Worm (Caenorhabditis elegans) whole organism, young adult: ENCODE data around the gene C31C9.7.

Experiments used
- C06A6.2 ChIP-seq: fragments of 200-800 bp; sonication (Bioruptor generic); conservative IDR thresholded peaks from 2 replicates; pipeline ENCODE4 v1.3.6; 2022; ENCODE audit warnings: missing genetic modification characterization, missing compliant biosample characterization
- C17E4.6 ChIP-seq: fragments of 200-800 bp; sonication (Bioruptor generic); IDR thresholded peaks from 2 replicates; pipeline ENCODE4 v1.3.6; 2022; ENCODE audit warnings: missing genetic modification reagents, missing genetic modification characterization, missing compliant biosample characterization
- D2030.7 ChIP-seq: fragments of 200-800 bp; sonication (Bioruptor generic); IDR thresholded peaks from 2 replicates; pipeline ENCODE4 v1.3.6; 2022; ENCODE audit warnings: missing genetic modification reagents, missing genetic modification characterization, missing compliant biosample characterization
- F22D6.2 ChIP-seq: sonication (generic microtip); optimal IDR thresholded peaks from 2 replicates; lab custom pipeline; 2016; ENCODE audit warnings: mild to moderate bottlenecking, missing genetic modification characterization, missing compliant biosample characterization
- F39B2.1 ChIP-seq: fragments of 200-800 bp; sonication (Bioruptor generic); IDR thresholded peaks from 2 replicates; pipeline ENCODE4 v1.3.6; 2022; ENCODE audit warnings: missing genetic modification reagents, missing genetic modification characterization, missing compliant biosample characterization
- F49E8.2 ChIP-seq: sonication (generic microtip); optimal IDR thresholded peaks from 3 replicates; lab custom pipeline; 2017; ENCODE audit warnings: missing genetic modification characterization, mild to moderate bottlenecking, missing compliant biosample characterization, antibody characterized with exemption, moderate library complexity; ENCODE audit not compliant: insufficient read depth
- F57A8.1 ChIP-seq: fragments of 200-800 bp; sonication (Bioruptor generic); optimal IDR thresholded peaks from 2 replicates; lab custom pipeline; 2018; ENCODE audit warnings: mild to moderate bottlenecking, missing genetic modification characterization, moderate library complexity, missing compliant biosample characterization
- K11D2.4 ChIP-seq: fragments of 200-800 bp; sonication (Bioruptor generic); IDR thresholded peaks from 2 replicates; pipeline ENCODE4 v1.3.6; 2022; ENCODE audit warnings: missing genetic modification reagents, missing genetic modification characterization, missing compliant biosample characterization
- T07F8.4 ChIP-seq: sonication (generic microtip); optimal IDR thresholded peaks from 2 replicates; lab custom pipeline; 2016; ENCODE audit warnings: mild to moderate bottlenecking, missing genetic modification characterization, moderate library complexity, missing compliant biosample characterization
- Y53F4B.3 ChIP-seq: fragments of 200-800 bp; sonication (Bioruptor generic); IDR thresholded peaks from 2 replicates; pipeline ENCODE4 v1.3.6; 2022; ENCODE audit warnings: missing genetic modification reagents, missing genetic modification characterization, missing compliant biosample characterization
- Y56A3A.18 ChIP-seq: fragments of 200-800 bp; sonication (Bioruptor generic); IDR thresholded peaks from 2 replicates; pipeline ENCODE4 v1.3.6; 2022; ENCODE audit warnings: missing genetic modification reagents, missing genetic modification characterization, missing compliant biosample characterization
- Y67H2A.10 ChIP-seq: fragments of 200-800 bp; sonication (Bioruptor generic); conservative IDR thresholded peaks from 2 replicates; pipeline ENCODE4 v1.3.6; 2022; ENCODE audit warnings: missing genetic modification reagents, missing genetic modification characterization, missing compliant biosample characterization
- Y79H2A.3 ChIP-seq: fragments of 200-800 bp; sonication (Bioruptor generic); conservative IDR thresholded peaks from 2 replicates; pipeline ENCODE4 v1.3.6; 2022; ENCODE audit warnings: missing genetic modification reagents, missing genetic modification characterization, missing compliant biosample characterization
- akir-1 ChIP-seq: fragments of 200-800 bp; sonication (Bioruptor generic); optimal IDR thresholded peaks from 2 replicates; lab custom pipeline; 2018; ENCODE audit warnings: mild to moderate bottlenecking, missing genetic modification characterization, moderate library complexity, missing compliant biosample characterization
- ama-1 ChIP-seq, 3 experiments: fragments of 150-350 bp in 1 of 3; sonication (generic microtip) in 2 of 3; optimal IDR thresholded peaks; 2 replicates each; lab custom pipeline; 2014 to 2018; ENCODE audit warnings: missing biosample characterization in 2 of 3, missing genetic modification characterization in 2 of 3, missing genetic modification reagents in 2 of 3
- aptf-2 ChIP-seq: fragments of 200-800 bp; sonication (Bioruptor generic); conservative IDR thresholded peaks from 2 replicates; pipeline ENCODE4 v1.3.6; 2022; ENCODE audit warnings: missing genetic modification reagents, missing genetic modification characterization, missing compliant biosample characterization
- bed-1 ChIP-seq: fragments of 200-800 bp; sonication (Bioruptor generic); IDR thresholded peaks from 2 replicates; pipeline ENCODE4 v1.3.6; 2022; ENCODE audit warnings: missing genetic modification reagents, missing genetic modification characterization, missing compliant biosample characterization
- ccch-3 ChIP-seq: fragments of 200-800 bp; sonication (Bioruptor generic); optimal IDR thresholded peaks from 2 replicates; lab custom pipeline; 2018; ENCODE audit warnings: mild to moderate bottlenecking, missing genetic modification characterization, missing compliant biosample characterization
- cebp-1 ChIP-seq, 2 experiments: fragments of 200-800 bp in 1 of 2; sonication (Bioruptor generic) in 1 of 2; sonication (generic microtip) in 1 of 2; IDR thresholded peaks in 1 of 2; optimal IDR thresholded peaks in 1 of 2; 2 replicates each; pipeline versions ENCODE4 v1.3.6 to Lab custom; 2017 to 2022; ENCODE audit warnings: missing compliant biosample characterization in 2 of 2, missing genetic modification characterization in 2 of 2, mild to moderate bottlenecking in 1 of 2, missing genetic modification reagents in 1 of 2, moderate library complexity in 1 of 2
- cebp-2 ChIP-seq: fragments of 200-800 bp; sonication (Bioruptor generic); IDR thresholded peaks from 2 replicates; pipeline ENCODE4 v1.3.6; 2022; ENCODE audit warnings: missing genetic modification characterization, missing compliant biosample characterization
- dox-1 ChIP-seq: fragments of 200-800 bp; sonication (Bioruptor generic); IDR thresholded peaks from 2 replicates; pipeline ENCODE4 v1.3.6; 2022; ENCODE audit warnings: missing genetic modification reagents, missing genetic modification characterization, missing compliant biosample characterization
- efl-1 ChIP-seq: fragments of 150-350 bp; optimal IDR thresholded peaks from 2 replicates; lab custom pipeline; 2014; ENCODE audit warnings: missing biosample characterization, missing genetic modification reagents, missing genetic modification characterization
- egl-44 ChIP-seq: fragments of 200-800 bp; sonication (Bioruptor generic); IDR thresholded peaks from 2 replicates; pipeline ENCODE4 v1.3.6; 2022; ENCODE audit warnings: missing genetic modification reagents, missing genetic modification characterization, missing compliant biosample characterization
- egrh-3 ChIP-seq: fragments of 200-800 bp; sonication (Bioruptor generic); IDR thresholded peaks from 2 replicates; pipeline ENCODE4 v1.3.6; 2022; ENCODE audit warnings: missing genetic modification reagents, missing genetic modification characterization, missing compliant biosample characterization
- ets-4 ChIP-seq: fragments of 200-800 bp; sonication (Bioruptor generic); optimal IDR thresholded peaks from 2 replicates; lab custom pipeline; 2018; ENCODE audit warnings: mild to moderate bottlenecking, missing genetic modification characterization, missing compliant biosample characterization
- hmg-1.2 ChIP-seq: fragments of 200-800 bp; sonication (Bioruptor generic); IDR thresholded peaks from 2 replicates; pipeline ENCODE4 v1.3.6; 2022; ENCODE audit warnings: missing genetic modification reagents, missing genetic modification characterization, missing compliant biosample characterization
- let-526 ChIP-seq: fragments of 200-800 bp; sonication (Bioruptor generic); IDR thresholded peaks from 2 replicates; pipeline ENCODE4 v1.3.6; 2022; ENCODE audit warnings: missing genetic modification reagents, missing genetic modification characterization, missing compliant biosample characterization
- lin-26 ChIP-seq: fragments of 200-800 bp; sonication (Bioruptor generic); IDR thresholded peaks from 2 replicates; pipeline ENCODE4 v1.3.6; 2022; ENCODE audit warnings: missing genetic modification reagents, missing genetic modification characterization, missing compliant biosample characterization
- lin-40 ChIP-seq: sonication (generic microtip); optimal IDR thresholded peaks from 2 replicates; lab custom pipeline; 2016; ENCODE audit warnings: missing genetic modification characterization, mild to moderate bottlenecking, missing compliant biosample characterization, missing genotype, missing genetic modification reagents
- lsy-27 ChIP-seq: sonication (generic microtip); optimal IDR thresholded peaks from 2 replicates; lab custom pipeline; 2017; ENCODE audit warnings: missing genetic modification characterization, mild to moderate bottlenecking, missing compliant biosample characterization, antibody characterized with exemption, missing genotype, borderline replicate concordance; ENCODE audit not compliant: insufficient read depth
- madf-6 ChIP-seq: fragments of 200-800 bp; sonication (Bioruptor generic); IDR thresholded peaks from 2 replicates; pipeline ENCODE4 v1.3.6; 2022; ENCODE audit warnings: missing genetic modification reagents, missing genetic modification characterization, missing compliant biosample characterization
- mcd-1 ChIP-seq: fragments of 200-800 bp; sonication (Bioruptor generic); IDR thresholded peaks from 2 replicates; pipeline ENCODE4 v1.3.6; 2022; ENCODE audit warnings: missing genetic modification reagents, missing genetic modification characterization, missing compliant biosample characterization
- mel-28 ChIP-seq: sonication (generic microtip); optimal IDR thresholded peaks from 2 replicates; lab custom pipeline; 2016; ENCODE audit warnings: borderline replicate concordance, mild to moderate bottlenecking, missing genetic modification characterization, missing compliant biosample characterization
- nhr-27 ChIP-seq: fragments of 200-800 bp; sonication (Bioruptor generic); optimal IDR thresholded peaks from 2 replicates; lab custom pipeline; 2018; ENCODE audit warnings: mild to moderate bottlenecking, missing genetic modification characterization, moderate library complexity, missing compliant biosample characterization
- nhr-90 ChIP-seq: sonication (generic microtip); optimal IDR thresholded peaks from 2 replicates; lab custom pipeline; 2016; ENCODE audit warnings: missing genotype, mild to moderate bottlenecking, missing genetic modification characterization, missing compliant biosample characterization
- sea-2 ChIP-seq: fragments of 200-800 bp; sonication (Bioruptor generic); IDR thresholded peaks from 2 replicates; pipeline ENCODE4 v1.3.6; 2022; ENCODE audit warnings: missing genetic modification characterization, missing compliant biosample characterization
- somi-1 ChIP-seq: fragments of 200-800 bp; sonication (Bioruptor generic); optimal IDR thresholded peaks from 2 replicates; lab custom pipeline; 2018; ENCODE audit warnings: mild to moderate bottlenecking, missing genetic modification characterization, missing compliant biosample characterization
- tlf-1 ChIP-seq: fragments of 200-800 bp; sonication (Bioruptor generic); optimal IDR thresholded peaks from 2 replicates; lab custom pipeline; 2018; ENCODE audit warnings: mild to moderate bottlenecking, missing genetic modification characterization, missing compliant biosample characterization
- zfh-2 ChIP-seq: fragments of 200-800 bp; sonication (Bioruptor generic); conservative IDR thresholded peaks from 2 replicates; pipeline ENCODE4 v1.3.6; 2022; ENCODE audit warnings: missing genetic modification reagents, missing genetic modification characterization, missing compliant biosample characterization
- ztf-18 ChIP-seq: sonication (generic microtip); optimal IDR thresholded peaks from 2 replicates; lab custom pipeline; 2016; ENCODE audit warnings: missing genotype, mild to moderate bottlenecking, missing genetic modification characterization, missing compliant biosample characterization
- ztf-26 ChIP-seq: sonication (generic microtip); optimal IDR thresholded peaks from 2 replicates; lab custom pipeline; 2017; ENCODE audit warnings: missing genetic modification characterization, missing compliant biosample characterization

Gene C31C9.7

DNA sequence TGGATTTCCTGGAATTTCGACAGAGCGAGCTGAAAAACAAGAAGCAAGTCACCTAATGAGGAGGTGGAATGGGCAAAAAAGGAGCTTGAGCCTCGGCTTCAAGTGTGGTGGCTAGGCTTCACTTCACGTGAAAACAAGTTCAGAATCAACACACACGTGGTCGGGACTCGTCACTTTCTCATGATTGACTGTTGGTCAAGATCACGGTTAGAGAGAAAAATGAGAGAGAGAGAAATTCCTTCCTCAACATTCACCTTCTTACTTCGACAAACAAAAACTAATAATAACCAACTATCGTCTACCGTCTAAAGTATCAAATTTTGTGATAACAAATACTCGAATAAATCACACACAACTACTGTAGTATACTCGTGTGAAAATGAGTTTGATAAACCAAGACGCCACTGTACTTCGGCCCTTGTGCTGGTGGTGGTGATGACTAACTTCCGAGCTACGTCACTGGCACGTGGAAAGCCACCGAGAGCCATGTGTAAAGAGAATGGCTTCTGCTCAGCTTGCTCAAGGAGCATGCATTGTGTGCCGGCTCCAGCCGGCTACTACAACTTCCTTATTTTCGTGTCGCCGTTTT, 4.8 kb downstream of the C31C9.7 start (continued):
- TF ChIP-seq F57A8.1 (GFP tag; lab: Kevin White, UChicago) (no peak), hmg-1.2 (GFP tag; lab: Robert Waterston, UW) (no peak), dox-1 (GFP tag; lab: Robert Waterston, UW) (0 out of 2 replicates have a peak, but pooled peaks have one; percentile 4), lin-40 (tag; lab: Kevin White, UChicago) (no peak), mcd-1 (no peak), Y53F4B.3 (GFP tag; lab: Robert Waterston, UW) (no peak), bed-1 (GFP tag; lab: Robert Waterston, UW) (no peak), F39B2.1 (GFP tag; lab: Robert Waterston, UW) (no peak), Y56A3A.18 (GFP tag; lab: Robert Waterston, UW) (no peak), nhr-90 (tag; lab: Kevin White, UChicago) (no peak), cebp-1 (GFP tag; IDR thresholded peaks at IDR 0.05; lab: Robert Waterston, UW) (no peak), cebp-1 (tag; optimal IDR thresholded peaks at IDR 0.05; lab: Kevin White, UChicago) (peak; percentile 21), egrh-3 (GFP tag; lab: Robert Waterston, UW) (no peak), mel-28 (no peak), ets-4 (no peak), T07F8.4 (tag; lab: Kevin White, UChicago) (no peak), efl-1 (no peak)

DNA sequence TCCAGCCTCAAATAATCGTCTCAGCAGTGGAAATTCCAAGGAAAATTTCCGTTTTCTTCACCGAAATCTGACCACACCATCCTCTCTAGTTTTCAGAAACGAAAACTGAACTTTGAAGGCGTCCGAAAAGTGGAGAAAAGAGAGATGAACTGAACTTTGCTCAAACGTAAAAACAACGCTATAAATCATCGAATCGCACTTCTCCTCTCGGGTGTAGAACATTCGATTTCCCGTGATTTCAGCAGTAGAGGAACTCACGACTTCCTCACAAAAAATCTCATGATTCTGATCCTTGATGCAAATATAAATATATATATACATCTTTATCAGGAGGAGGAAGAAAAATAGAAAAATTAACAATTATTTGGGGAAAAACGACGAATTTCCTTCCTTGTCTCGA, 6.3 kb downstream of the C31C9.7 start:
- TF ChIP-seq efl-1 (no peak), F57A8.1 (GFP tag; lab: Kevin White, UChicago) (no peak), Y79H2A.3 (GFP tag; lab: Robert Waterston, UW) (no peak), nhr-90 (tag; lab: Kevin White, UChicago) (no peak), ccch-3 (GFP tag; lab: Kevin White, UChicago) (no peak), ztf-18 (no peak), aptf-2 (GFP tag; lab: Robert Waterston, UW) (no peak), nhr-27 (tag; lab: Kevin White, UChicago) (no peak), C17E4.6 (GFP tag; lab: Robert Waterston, UW) (no peak), cebp-2 (no peak), let-526 (GFP tag; lab: Robert Waterston, UW) (no peak), K11D2.4 (no peak), akir-1 (GFP tag; lab: Kevin White, UChicago) (no peak)

DNA sequence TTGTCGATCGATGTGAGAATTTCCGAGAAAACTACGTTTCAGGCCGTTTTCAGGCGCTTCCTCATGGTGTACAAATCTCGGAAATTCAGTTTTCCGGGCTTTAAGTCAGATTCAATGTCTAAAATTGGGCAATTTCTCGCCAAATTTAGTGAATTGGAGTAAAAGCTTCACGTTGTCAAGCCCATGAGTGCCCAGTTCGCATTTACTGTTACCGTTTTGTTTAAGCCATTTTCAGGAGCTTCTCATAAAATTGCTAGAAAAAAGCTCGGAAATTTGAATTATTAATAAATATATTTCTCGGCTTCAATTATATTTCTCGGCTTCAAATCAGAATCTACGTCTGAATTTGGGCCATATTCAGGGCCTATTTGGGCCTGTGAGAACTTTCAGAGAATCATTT, 9.0 kb downstream of the C31C9.7 start:
- TF ChIP-seq ccch-3 (GFP tag; lab: Kevin White, UChicago) (no peak), F49E8.2 (tag; lab: Kevin White, UChicago) (no peak), madf-6 (no peak), D2030.7 (GFP tag; lab: Robert Waterston, UW) (no peak), tlf-1 (GFP tag; lab: Kevin White, UChicago) (no peak), cebp-1 (GFP tag; IDR thresholded peaks at IDR 0.05; lab: Robert Waterston, UW) (no peak), cebp-1 (tag; optimal IDR thresholded peaks at IDR 0.05; lab: Kevin White, UChicago) (no peak), sea-2 (no peak)

DNA sequence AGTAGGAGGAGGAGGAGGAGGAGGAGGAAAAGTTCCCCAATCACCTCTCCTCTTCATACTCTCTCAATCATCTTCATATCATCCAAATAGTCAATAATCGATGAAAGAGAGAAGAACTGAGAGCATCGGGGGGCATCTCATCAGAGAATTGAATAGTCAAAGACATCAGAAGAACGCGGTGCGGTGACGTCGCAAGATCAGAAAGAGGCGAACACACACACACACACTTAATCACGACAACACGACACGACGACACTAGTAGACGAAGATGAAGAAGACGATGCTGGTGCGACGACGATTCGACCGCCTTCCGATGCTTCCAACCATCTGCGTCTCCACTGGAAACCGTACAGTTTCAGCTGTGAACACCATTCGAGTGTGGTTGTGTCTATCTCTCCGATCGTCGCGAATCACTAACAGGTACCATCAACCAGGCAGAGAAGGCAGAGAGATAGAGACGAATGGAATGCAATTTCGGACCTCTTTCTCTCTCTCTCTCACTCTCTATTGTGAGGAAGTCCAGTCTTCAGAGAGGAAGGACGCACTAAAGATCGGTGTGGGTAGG, 9.7 kb downstream of the C31C9.7 start:
- TF ChIP-seq ama-1 (optimal IDR thresholded peaks at IDR 0.05; lab: Kevin White, UChicago) (no peak), ama-1 (GFP tag; optimal IDR thresholded peaks at IDR 0.05; lab: Kevin White, UChicago) (no peak), Y67H2A.10 (GFP tag; lab: Robert Waterston, UW) (no peak), Y79H2A.3 (GFP tag; lab: Robert Waterston, UW) (no peak), somi-1 (GFP tag; lab: Kevin White, UChicago) (peak; percentile 40), lin-26 (GFP tag; lab: Robert Waterston, UW) (0 out of 2 replicates have a peak, but pooled peaks have one; percentile 29), lin-40 (tag; lab: Kevin White, UChicago) (peak; percentile 29), egl-44 (GFP tag; lab: Robert Waterston, UW) (no peak), lsy-27 (tag; lab: Kevin White, UChicago) (no peak), ztf-26 (tag; lab: Kevin White, UChicago) (peak; percentile 66), F22D6.2 (tag; lab: Kevin White, UChicago) (no peak), egrh-3 (GFP tag; lab: Robert Waterston, UW) (no peak), C06A6.2 (0 out of 2 replicates have a peak, but pooled peaks have one; percentile 12), zfh-2 (GFP tag; lab: Robert Waterston, UW) (peak; percentile 15; the same call in 1 of the 2 replicates), hmg-1.2 (GFP tag; lab: Robert Waterston, UW) (peak; percentile 22; the same call in 1 of the 2 replicates)
- TF ChIP-seq, all 124 proteins: peak for 7
